Fruit fly (Drosophila melanogaster) S2 (cell line): ENCODE measurements around the gene CG14787.

Experiments
- CG8478 ChIP-seq: fragments of >200 bp; optimal IDR thresholded peaks from 2 replicates; lab custom pipeline; 2018
- CTCF ChIP-seq, 2 experiments: fragments of >200 bp; optimal IDR thresholded peaks; 2 replicates each; lab custom pipeline; 2018

CG14787 gene

DNA sequence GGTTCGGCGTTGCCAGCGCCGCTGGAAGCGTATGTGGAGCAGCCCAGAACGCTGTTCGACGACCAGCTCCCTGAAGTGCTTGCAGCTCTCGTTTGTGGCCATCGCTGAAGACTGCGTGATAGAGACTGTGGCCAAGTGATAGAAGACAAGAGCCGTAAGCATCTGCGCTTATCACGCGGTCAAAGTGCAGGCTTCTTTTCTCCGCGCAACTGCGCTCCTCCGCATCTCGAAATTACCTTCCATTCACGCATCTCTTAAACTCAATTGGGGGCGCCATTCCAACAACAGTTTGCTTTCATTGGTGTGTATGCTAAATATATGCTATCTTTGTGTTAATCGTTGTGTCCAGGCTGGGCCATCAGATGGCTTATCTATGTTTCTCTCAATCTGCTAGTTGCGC, at the start of gene CG14787:
CG14787 (minus strand) TSS at position 133 of the 400 bp plus-strand sequence.
- no peak for TF ChIP-seq CG8478 (lab: Kevin White, UChicago)
- TF ChIP-seq CTCF (optimal IDR thresholded peaks at IDR 0.05; lab: Kevin White, UChicago): no peak

DNA sequence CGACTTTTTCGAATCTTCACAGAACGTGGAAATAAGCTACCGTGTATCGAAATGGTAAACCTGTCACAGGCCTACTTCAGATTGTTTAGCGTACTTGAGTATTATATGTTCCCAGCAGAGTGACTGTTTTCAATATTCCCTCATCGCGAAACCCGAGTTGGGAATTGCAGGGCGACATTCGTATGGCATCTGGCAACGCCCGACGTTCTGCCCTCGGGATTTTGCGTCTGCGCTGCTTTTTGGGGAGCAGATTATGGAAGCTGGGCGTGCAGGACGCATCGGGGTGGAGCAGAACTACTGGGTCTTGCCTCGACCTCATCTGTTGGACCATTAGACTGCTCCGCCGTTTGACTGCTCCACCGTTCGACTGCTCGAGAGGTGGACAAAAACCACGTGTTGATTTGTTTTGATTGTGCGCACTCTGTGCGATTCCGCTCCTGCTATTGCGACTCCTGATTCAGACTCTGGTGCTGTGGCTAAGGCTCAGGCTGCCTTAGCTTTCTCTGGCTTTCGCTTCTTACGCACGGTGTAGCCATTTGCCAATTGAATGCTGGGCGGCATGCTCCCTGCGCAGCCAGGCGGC, 46.9 kb upstream of the CG14787 start:
- TF ChIP-seq CG8478 (lab: Kevin White, UChicago): no peak
- no peak for TF ChIP-seq CTCF (optimal IDR thresholded peaks at IDR 0.05; lab: Kevin White, UChicago)

DNA sequence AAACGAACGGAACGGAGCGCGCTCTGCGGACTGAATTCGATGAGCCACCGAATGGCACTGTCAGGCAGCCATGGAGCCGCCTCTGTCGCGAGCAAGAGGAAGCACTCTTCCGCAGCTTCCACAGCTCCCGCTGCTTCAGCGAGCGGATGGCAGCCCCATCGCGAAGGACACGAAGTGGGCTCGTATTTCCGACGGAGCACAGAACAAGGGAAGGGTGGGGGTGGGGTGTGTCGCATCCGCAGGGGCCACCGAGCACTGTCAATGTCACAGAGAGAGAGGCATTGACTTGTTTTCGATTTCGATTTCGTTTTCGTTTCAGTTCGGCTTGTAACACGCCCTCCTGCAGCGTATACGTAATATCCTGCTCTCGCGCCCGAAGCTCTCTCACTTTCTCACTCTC, 46.3 kb upstream of the CG14787 start, which contains the start of gene Nmdar2:
Nmdar2 (minus strand) TSS at position 59 of the 400 bp plus-strand sequence.
- TF ChIP-seq CTCF (optimal IDR thresholded peaks at IDR 0.05; lab: Kevin White, UChicago): no peak
- TF ChIP-seq CG8478 (lab: Kevin White, UChicago): no peak

DNA sequence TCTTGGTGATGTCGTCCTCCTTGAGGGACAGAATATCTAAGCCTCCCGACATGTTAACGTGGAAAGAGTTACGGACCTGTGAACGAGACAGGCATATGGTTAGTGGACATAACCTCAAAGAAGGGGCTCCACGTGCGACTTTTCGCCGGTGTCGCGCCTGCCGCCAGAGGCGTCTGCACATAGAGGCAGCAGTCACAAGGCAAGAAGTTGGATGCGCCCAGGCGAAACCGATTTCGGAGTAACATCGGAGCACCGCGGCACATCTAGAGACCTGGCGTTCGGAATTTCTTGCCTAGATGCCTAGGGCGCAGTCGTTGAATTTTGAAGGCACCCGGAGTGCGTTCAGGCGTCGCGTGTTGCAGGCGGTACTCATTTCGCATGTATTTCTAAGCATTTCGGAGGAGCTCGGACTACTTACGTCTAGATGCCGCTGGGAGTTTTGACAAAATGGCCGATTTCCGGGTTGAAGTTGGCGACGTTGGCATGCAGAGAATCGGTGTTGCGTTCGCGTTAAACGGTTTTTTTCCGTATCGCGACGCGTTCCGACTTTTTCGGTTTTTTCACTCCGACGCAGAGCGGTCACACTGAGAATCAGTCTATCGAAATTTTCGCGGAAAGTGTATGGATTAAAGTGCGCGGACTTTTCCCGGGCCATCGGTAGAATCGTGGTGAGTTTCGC, 21.5 kb upstream of the CG14787 start, which contains the start of the genes sta and inc:
sta (minus strand) TSS at position 574 of the 679 bp plus-strand sequence.
inc (plus strand) TSS at position 640 of the 679 bp plus-strand sequence.
- no peak for TF ChIP-seq CG8478 (lab: Kevin White, UChicago)
- peak; percentile 23 to 47 for TF ChIP-seq CTCF (optimal IDR thresholded peaks at IDR 0.05; lab: Kevin White, UChicago)

DNA sequence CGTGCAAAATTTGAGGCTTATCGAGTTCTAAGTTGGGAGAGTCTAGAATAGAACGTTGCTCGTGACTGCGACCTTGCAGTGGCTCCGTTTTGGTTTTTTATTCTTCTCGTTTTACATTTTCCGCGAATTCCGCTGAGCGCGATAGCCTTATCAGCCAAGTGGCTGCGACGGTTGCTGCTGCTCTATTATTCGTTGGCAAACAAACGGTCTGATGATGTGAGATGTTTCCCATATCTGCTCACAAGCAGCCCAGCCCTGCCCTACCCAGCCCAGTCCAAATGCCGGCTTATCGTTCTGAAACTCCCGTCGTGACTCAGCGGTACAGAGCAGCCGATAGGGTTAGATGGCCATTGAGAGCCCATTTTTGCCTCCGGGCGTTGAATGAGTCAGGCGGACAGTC, 18.9 kb upstream of the CG14787 start:
- no peak for TF ChIP-seq CG8478 (lab: Kevin White, UChicago)
- TF ChIP-seq CTCF (optimal IDR thresholded peaks at IDR 0.05; lab: Kevin White, UChicago): no peak

DNA sequence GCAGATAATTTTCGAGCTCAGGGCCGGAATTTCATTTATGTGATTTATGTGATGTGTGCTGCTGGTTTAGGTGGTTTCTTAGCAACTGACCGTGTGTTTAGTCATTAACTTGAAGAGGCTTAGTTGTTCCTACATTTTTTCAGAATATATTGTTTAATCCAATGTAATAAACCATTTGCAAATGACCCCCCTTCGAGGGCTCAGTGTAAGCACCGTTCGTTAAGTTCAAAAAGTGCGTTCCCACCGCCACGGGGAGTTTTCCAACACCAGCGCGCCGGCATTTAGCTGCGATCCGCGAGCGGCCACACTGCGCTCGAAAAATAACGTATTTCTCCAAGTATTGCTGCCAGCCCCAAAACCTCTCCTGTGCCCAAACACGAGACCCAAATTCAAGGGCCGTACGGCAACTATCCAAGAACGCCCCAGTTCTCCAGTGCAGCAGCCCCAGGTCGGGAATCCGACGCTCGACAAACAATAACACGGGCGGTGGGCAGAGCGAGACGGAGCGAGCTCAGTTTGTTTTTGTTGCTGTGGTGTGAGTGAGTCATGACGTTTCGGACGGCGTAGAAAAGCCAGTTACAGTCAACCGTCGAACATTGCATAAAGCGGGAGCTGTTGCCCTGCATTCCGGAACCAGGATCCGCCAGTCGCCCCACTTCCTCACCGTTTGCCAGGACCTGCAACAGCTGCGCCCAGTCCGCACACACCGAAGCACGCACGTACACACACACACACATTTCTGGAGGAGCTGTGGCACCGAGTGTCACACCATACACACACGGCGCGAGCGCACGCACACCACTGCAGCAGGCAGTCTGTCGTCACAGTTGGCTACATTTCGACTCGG, 17.0 kb upstream of the CG14787 start, which contains the start of gene rush:
rush (plus strand) TSS at position 277 of the 847 bp plus-strand sequence.
- TF ChIP-seq CG8478 (lab: Kevin White, UChicago) (no peak), CTCF (optimal IDR thresholded peaks at IDR 0.05; lab: Kevin White, UChicago) (no peak)

DNA sequence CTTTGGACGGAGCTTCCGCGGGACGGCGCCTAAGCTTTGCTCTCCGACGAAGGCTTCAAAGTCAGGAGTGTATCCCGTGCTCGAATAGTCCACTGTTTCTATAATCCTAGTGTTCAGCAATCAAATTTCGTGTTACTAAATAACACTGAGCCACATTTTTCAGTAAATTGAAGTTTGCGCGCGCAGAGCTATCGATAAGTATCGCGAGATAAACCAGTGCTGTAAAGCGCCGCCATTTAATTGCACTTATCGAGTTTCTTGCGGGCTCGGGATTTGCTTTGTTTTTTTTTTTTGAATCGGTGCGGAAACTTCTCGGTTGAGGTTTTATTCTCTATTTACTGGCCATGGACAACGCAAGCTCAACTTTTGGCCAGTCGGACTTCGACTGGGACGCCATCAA, 15.4 kb upstream of the CG14787 start, which contains the start of the genes Rab27 and mei-38:
Rab27 (minus strand) TSS at position 127 of the 400 bp plus-strand sequence.
mei-38 (plus strand) TSS at position 216 of the 400 bp plus-strand sequence.
- peak in 1 of 2 experiments; percentile 6 for TF ChIP-seq CTCF (optimal IDR thresholded peaks at IDR 0.05; lab: Kevin White, UChicago)
- no peak for TF ChIP-seq CG8478 (lab: Kevin White, UChicago)

DNA sequence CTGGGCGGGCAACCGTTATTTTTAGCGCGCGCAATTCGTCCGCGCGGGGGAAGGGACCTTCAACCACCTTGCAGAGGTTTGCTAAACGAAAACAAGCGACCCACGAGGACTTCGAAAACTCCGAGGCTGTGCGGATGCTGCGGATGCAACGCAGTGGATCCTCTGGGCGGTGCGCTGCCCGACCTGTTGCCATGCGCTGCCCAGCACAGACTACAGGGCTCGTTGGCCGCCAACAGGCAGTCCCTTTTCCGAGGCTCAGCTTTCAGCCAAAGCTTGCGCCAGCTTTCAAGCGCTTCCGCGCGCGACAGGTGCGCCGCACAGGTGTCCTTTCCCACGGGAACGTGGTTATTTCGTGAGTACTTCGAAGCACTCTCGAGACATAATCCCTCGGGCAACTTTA, 15.0 kb upstream of the CG14787 start:
- TF ChIP-seq CTCF (optimal IDR thresholded peaks at IDR 0.05; lab: Kevin White, UChicago) (no peak), CG8478 (lab: Kevin White, UChicago) (no peak)

DNA sequence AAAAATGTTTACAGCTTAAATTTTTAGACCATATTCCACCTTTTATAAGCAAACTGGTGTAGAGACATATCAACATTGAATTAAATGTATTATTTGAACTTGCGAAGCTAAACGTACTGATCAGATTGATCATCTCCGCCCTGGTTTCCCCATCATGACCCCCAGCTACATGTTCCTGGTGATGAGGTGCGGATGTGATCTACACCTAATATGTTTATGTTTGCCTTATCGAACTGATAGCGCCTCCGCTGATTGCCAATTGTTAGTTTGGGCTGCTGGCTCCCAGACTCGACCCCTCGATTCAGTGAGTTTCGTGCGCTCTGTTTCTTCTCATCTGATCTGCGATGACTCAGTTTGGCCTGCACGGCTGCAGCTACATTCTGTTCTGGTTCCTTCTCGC, 10.7 kb upstream of the CG14787 start, which contains the start of gene CG14780:
CG14780 (plus strand) TSS at position 301 of the 400 bp plus-strand sequence.
- TF ChIP-seq CG8478 (lab: Kevin White, UChicago) (no peak), CTCF (optimal IDR thresholded peaks at IDR 0.05; lab: Kevin White, UChicago) (no peak)

DNA sequence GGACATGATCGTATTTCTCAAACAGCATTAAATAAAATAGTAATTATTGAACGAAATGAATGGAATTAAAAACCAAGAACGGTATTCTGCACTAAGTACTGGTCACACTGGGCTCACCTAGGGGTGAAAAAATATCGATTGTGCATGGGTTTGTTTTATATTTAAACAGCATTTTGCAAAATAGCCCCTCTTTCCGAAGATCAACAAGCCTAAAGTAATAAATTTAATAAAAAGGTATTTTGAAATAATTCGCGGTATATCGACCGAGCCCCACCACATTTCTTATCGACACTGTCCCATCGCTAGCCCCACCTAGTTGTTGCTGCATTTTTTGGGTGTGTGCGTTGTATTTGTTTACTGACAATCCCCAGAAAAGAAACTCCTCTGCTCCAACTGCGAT, 9.1 kb upstream of the CG14787 start, which contains the start of gene pck:
pck (plus strand) TSS at position 105 of the 400 bp plus-strand sequence.
- TF ChIP-seq CG8478 (lab: Kevin White, UChicago) (no peak), CTCF (optimal IDR thresholded peaks at IDR 0.05; lab: Kevin White, UChicago) (no peak)

DNA sequence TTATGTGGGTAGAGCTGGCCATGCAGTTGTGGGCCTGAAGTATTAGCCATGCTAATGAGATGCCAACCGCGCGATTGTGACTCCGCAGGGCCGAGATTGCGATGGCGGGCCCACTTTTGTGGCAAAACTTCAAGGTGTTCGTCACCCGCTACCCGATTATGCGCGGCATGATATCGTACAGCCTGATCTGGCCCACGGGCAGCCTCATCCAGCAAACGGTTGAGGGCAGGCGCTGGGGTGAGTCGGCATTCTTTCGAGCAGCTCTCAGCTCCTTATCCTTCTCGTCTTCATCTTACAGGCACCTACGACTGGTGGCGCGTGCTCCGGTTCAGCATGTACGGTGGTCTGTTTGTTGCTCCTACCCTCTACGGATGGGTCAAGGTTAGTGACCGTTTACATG, 8.2 kb upstream of the CG14787 start, which contains the start of gene CG32808:
CG32808 (minus strand) TSS at position 101 of the 400 bp plus-strand sequence.
- TF ChIP-seq CTCF (optimal IDR thresholded peaks at IDR 0.05; lab: Kevin White, UChicago) (no peak), CG8478 (lab: Kevin White, UChicago) (no peak)

DNA sequence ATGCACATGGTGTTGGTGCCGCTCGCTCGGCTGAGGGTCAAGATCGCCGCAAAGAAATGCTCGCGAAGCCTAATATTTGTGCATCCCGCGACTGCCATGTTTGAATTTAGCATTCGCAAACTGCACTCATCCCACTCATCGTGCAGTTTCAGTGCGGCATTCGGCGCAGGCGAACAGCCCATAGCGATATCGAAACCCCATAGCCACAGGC, 5.8 kb upstream of the CG14787 start, which contains the start of gene CG14778:
CG14778 (plus strand) TSS at position 112 of the 211 bp plus-strand sequence.
- TF ChIP-seq CG8478 (lab: Kevin White, UChicago): no peak

DNA sequence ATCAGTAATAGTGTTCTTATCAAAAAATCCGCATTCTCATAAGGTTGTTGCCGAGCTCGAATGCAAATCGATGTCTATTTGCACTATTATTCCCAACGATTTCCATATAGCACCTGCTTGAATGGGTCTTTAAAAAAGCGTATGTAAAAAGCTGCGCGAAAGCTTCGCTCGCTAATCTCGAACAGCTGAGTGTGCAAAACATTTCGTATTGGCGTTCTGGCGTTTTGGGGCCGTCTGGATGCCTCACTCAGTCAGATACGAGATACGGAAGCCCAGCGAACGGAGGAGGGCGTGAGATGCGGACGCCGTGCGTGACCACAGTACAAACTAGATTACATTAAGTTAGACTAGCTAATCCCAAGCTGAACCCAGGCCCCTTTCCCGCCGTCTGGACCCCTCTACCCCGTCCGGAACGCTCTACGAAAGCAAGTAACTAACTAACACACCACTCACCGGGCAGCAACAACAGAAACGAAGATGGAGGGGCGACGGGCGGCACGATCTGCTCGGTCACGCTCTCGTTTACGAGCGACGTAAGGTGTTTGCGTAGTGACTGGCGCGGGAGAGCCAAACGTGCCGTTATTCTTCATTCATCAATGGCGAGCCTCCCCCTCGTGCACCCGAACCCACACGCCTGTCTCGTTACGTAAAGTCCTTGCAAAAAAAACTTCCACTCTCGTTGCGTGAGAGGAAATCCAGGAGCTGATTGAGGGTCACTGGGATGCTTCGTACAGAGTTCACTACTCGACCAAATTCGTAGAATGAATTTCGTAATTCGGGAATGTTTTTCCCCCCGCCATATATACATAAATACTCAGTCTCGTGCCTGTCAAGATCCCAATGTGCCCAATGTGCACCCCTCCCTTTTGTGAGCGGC, 5.3 kb upstream of the CG14787 start:
- TF ChIP-seq CG8478 (lab: Kevin White, UChicago): no peak
- no peak for TF ChIP-seq CTCF (optimal IDR thresholded peaks at IDR 0.05; lab: Kevin White, UChicago)
